Fruit fly (Drosophila melanogaster) Kc167 (cell line): ENCODE measurements around the gene Bmcp.

Experiments
- Myc ChIP-seq: fragments of >200 bp; optimal IDR thresholded peaks from 2 replicates; lab custom pipeline; 2017; ENCODE audit warnings: missing external identifiers
- h ChIP-seq: fragments of >200 bp; optimal IDR thresholded peaks from 3 replicates; lab custom pipeline; 2018; ENCODE audit warnings: missing external identifiers
- insv ChIP-seq: fragments of >200 bp; optimal IDR thresholded peaks from 3 replicates; lab custom pipeline; 2018; ENCODE audit warnings: missing external identifiers
- psq ChIP-seq: fragments of >200 bp; optimal IDR thresholded peaks from 2 replicates; lab custom pipeline; 2017; ENCODE audit warnings: missing external identifiers
- ttk ChIP-seq: sonication (Bioruptor generic); optimal IDR thresholded peaks from 2 replicates; lab custom pipeline; 2017; ENCODE audit warnings: missing external identifiers

DNA sequence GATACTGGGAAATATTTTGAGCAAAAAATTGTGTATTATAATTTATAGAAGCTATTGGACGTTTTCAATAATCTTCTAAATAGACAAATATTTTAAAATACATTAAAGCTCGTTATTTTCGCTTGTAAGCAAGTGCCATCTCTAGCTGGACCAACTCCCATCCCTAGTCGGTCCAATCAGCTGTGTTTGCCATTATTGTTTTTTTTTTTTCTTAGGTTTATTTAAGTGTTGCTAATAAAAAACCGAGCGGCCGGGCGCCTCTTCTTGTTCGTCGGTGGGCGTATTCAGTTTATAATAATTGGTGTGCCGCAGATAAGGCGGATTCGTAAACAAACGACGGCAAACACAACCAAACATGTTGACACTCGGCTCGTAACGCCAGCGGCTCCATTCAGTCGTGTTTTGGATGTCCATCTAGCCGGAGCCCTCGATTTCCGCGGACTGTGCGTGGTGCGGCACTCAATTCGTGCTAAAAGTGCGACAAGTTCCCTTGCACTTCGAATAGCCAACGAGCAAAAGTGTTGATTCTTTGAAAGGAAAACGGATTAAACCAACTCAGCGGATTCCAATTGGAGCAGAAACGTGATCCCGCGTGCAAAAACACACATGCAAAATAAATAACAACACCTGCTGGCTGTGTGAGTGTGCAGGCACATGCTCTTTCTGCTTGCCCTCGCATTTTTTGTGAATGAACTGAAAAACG lies 36.8 kb upstream of the Bmcp start, which contains the start of gene Sugb:
- no peak for TF ChIP-seq psq
- TF ChIP-seq insv (lab: Kevin White, UChicago): no peak
- TF ChIP-seq h (lab: Kevin White, UChicago): no peak
- no peak for TF ChIP-seq Myc (lab: Kevin White, UChicago)
- no peak for TF ChIP-seq ttk (lab: Kevin White, UChicago)
